Worm (Caenorhabditis elegans) whole organism, L1 larva: Measurements from ENCODE around the gene ubc-7.

Experiments used
- C04F5.9 ChIP-seq: sonication (generic microtip); optimal IDR thresholded peaks from 2 replicates; lab custom pipeline; 2016; ENCODE audit warnings: missing genetic modification characterization, missing compliant biosample characterization
- ama-1 ChIP-seq: fragments of 150-350 bp; optimal IDR thresholded peaks from 2 replicates; lab custom pipeline; 2014
- ceh-90 ChIP-seq: sonication (generic microtip); optimal IDR thresholded peaks from 2 replicates; lab custom pipeline; 2016; ENCODE audit warnings: missing genetic modification characterization, missing compliant biosample characterization
- ces-1 ChIP-seq: fragments of 150-350 bp; optimal IDR thresholded peaks from 2 replicates; lab custom pipeline; 2014; ENCODE audit warnings: missing biosample characterization, missing genetic modification reagents, missing genetic modification characterization
- dpl-1 ChIP-seq, 3 experiments: fragments of 150-350 bp in 2 of 3; sonication (generic microtip) in 1 of 3; optimal IDR thresholded peaks; 2 replicates each; lab custom pipeline; 2014 to 2017; ENCODE audit warnings: missing biosample characterization in 3 of 3, missing genetic modification characterization in 3 of 3, missing genetic modification reagents in 3 of 3
- dsc-1 ChIP-seq: sonication (generic microtip); optimal IDR thresholded peaks from 2 replicates; lab custom pipeline; 2016; ENCODE audit warnings: mild to moderate bottlenecking, missing genetic modification characterization, missing compliant biosample characterization
- efl-1 ChIP-seq, 4 experiments: fragments of 150-350 bp; optimal IDR thresholded peaks in 3 of 4; peaks in 1 of 4; 1 replicate in 1 of 4; 2 replicates in 3 of 4; lab custom pipeline; 2014; ENCODE audit warnings: missing biosample characterization in 2 of 4, missing genetic modification characterization in 2 of 4, missing genetic modification reagents in 2 of 4
- egl-13 ChIP-seq: sonication (generic microtip); optimal IDR thresholded peaks from 2 replicates; lab custom pipeline; 2016; ENCODE audit warnings: missing genotype, missing genetic modification reagents, missing genetic modification characterization, missing compliant biosample characterization
- elt-2 ChIP-seq: sonication (generic microtip); optimal IDR thresholded peaks from 2 replicates; lab custom pipeline; 2016; ENCODE audit warnings: missing genetic modification characterization, mild to moderate bottlenecking, inconsistent platforms, missing compliant biosample characterization, missing genetic modification reagents
- elt-3 ChIP-seq, 6 experiments: fragments of 150-350 bp in 1 of 6; sonication (generic microtip); optimal IDR thresholded peaks; 2 replicates each; lab custom pipeline; 2017 to 2018; ENCODE audit warnings: missing biosample characterization in 6 of 6, missing genetic modification characterization in 6 of 6, inconsistent platforms in 1 of 6
- fos-1 ChIP-seq: fragments of 150-350 bp; optimal IDR thresholded peaks from 2 replicates; lab custom pipeline; 2014; ENCODE audit warnings: missing biosample characterization, missing genetic modification characterization
- grh-1 ChIP-seq: fragments of 200-800 bp; sonication (Bioruptor generic); IDR thresholded peaks from 2 replicates; pipeline ENCODE4 v1.3.6; 2022; ENCODE audit warnings: missing genetic modification reagents, missing genetic modification characterization, missing compliant biosample characterization
- isw-1 ChIP-seq: fragments of 200-800 bp; sonication (Bioruptor generic); IDR thresholded peaks from 2 replicates; pipeline ENCODE4 v1.3.6; 2022; ENCODE audit warnings: missing genetic modification characterization, missing compliant biosample characterization
- lin-13 ChIP-seq: fragments of 150-350 bp; optimal IDR thresholded peaks from 2 replicates; lab custom pipeline; 2014; ENCODE audit warnings: missing biosample characterization, missing genetic modification reagents, missing genetic modification characterization
- lin-14 ChIP-seq: fragments of 200-800 bp; sonication (Bioruptor generic); optimal IDR thresholded peaks from 2 replicates; lab custom pipeline; 2018; ENCODE audit warnings: mild to moderate bottlenecking, missing genetic modification characterization, moderate library complexity, missing compliant biosample characterization
- lin-15B ChIP-seq: fragments of 150-350 bp; sonication (generic microtip); optimal IDR thresholded peaks from 3 replicates; lab custom pipeline; 2014; ENCODE audit warnings: missing biosample characterization, missing genetic modification characterization
- lin-35 ChIP-seq, 2 experiments: fragments of 150-350 bp; optimal IDR thresholded peaks; 2 replicates each; lab custom pipeline; 2014; ENCODE audit warnings: missing biosample characterization in 2 of 2, missing genetic modification characterization in 2 of 2, missing genetic modification reagents in 2 of 2
- lin-39 ChIP-seq: fragments of 150-350 bp; optimal IDR thresholded peaks from 2 replicates; lab custom pipeline; 2014; ENCODE audit warnings: missing biosample characterization, missing genetic modification reagents, missing genetic modification characterization
- lir-3 ChIP-seq: sonication (generic microtip); optimal IDR thresholded peaks from 2 replicates; lab custom pipeline; 2016; ENCODE audit warnings: mild to moderate bottlenecking, missing genetic modification characterization, moderate library complexity, missing compliant biosample characterization; ENCODE audit not compliant: poor library complexity
- lsy-2 ChIP-seq, 2 experiments: fragments of 150-350 bp; optimal IDR thresholded peaks; 2 replicates each; lab custom pipeline; 2014; ENCODE audit warnings: missing biosample characterization in 2 of 2, missing genetic modification characterization in 2 of 2
- mab-9 ChIP-seq: fragments of 200-800 bp; sonication (Bioruptor generic); IDR thresholded peaks from 2 replicates; pipeline ENCODE4 v1.3.6; 2022; ENCODE audit warnings: missing genetic modification reagents, missing genetic modification characterization, missing compliant biosample characterization
- mdl-1 ChIP-seq, 2 experiments: fragments of 150-350 bp; optimal IDR thresholded peaks; 2 replicates each; lab custom pipeline; 2014 to 2017; ENCODE audit warnings: missing biosample characterization in 2 of 2, missing genetic modification characterization in 2 of 2, inconsistent platforms in 1 of 2
- mep-1 ChIP-seq: fragments of 150-350 bp; optimal IDR thresholded peaks from 2 replicates; lab custom pipeline; 2014; ENCODE audit warnings: missing biosample characterization, missing genetic modification characterization
- nhr-11 ChIP-seq: fragments of 150-350 bp; optimal IDR thresholded peaks from 2 replicates; lab custom pipeline; 2014; ENCODE audit warnings: missing biosample characterization, missing genetic modification characterization
- nhr-12 ChIP-seq: sonication (generic microtip); optimal IDR thresholded peaks from 2 replicates; lab custom pipeline; 2017; ENCODE audit warnings: missing biosample characterization, missing genetic modification characterization
- nhr-19 ChIP-seq: fragments of 200-800 bp; sonication (Bioruptor generic); conservative IDR thresholded peaks from 2 replicates; pipeline ENCODE4 v1.3.6; 2022; ENCODE audit warnings: missing genetic modification characterization, missing compliant biosample characterization
- nhr-20 ChIP-seq: sonication (generic microtip); optimal IDR thresholded peaks from 2 replicates; lab custom pipeline; 2016; ENCODE audit warnings: mild to moderate bottlenecking, missing genetic modification characterization, missing compliant biosample characterization
- nhr-237 ChIP-seq: fragments of 150-350 bp; optimal IDR thresholded peaks from 2 replicates; lab custom pipeline; 2014; ENCODE audit warnings: missing biosample characterization, missing genetic modification characterization
- nhr-28 ChIP-seq: fragments of 150-350 bp; optimal IDR thresholded peaks from 2 replicates; lab custom pipeline; 2014; ENCODE audit warnings: missing biosample characterization, missing genetic modification characterization
- nhr-47 ChIP-seq: sonication (generic microtip); optimal IDR thresholded peaks from 2 replicates; lab custom pipeline; 2016; ENCODE audit warnings: mild to moderate bottlenecking, missing genetic modification characterization, moderate library complexity, missing compliant biosample characterization
- nhr-71 ChIP-seq: sonication (generic microtip); optimal IDR thresholded peaks from 2 replicates; lab custom pipeline; 2016; ENCODE audit warnings: mild to moderate bottlenecking, missing genetic modification characterization, moderate library complexity, missing compliant biosample characterization
- nhr-76 ChIP-seq: sonication (generic microtip); optimal IDR thresholded peaks from 2 replicates; lab custom pipeline; 2017; ENCODE audit warnings: missing biosample characterization, missing genetic modification characterization
- nhr-77 ChIP-seq: fragments of 150-350 bp; optimal IDR thresholded peaks from 2 replicates; lab custom pipeline; 2014; ENCODE audit warnings: missing biosample characterization, missing genetic modification characterization
- nhr-85 ChIP-seq: sonication (generic microtip); peaks from one replicate; lab custom pipeline; 2016; ENCODE audit warnings: missing genetic modification characterization, inconsistent platforms, missing compliant biosample characterization
- nhr-90 ChIP-seq: sonication (generic microtip); optimal IDR thresholded peaks from 2 replicates; lab custom pipeline; 2016; ENCODE audit warnings: mild to moderate bottlenecking, missing genetic modification characterization, missing compliant biosample characterization; ENCODE audit not compliant: poor library complexity
- pag-3 ChIP-seq: sonication (generic microtip); optimal IDR thresholded peaks from 2 replicates; lab custom pipeline; 2017; ENCODE audit warnings: missing genetic modification characterization, mild to moderate bottlenecking, missing compliant biosample characterization, antibody characterized with exemption, borderline replicate concordance; ENCODE audit not compliant: insufficient read depth
- pax-3 ChIP-seq: fragments of 200-800 bp; sonication (Bioruptor generic); optimal IDR thresholded peaks from 2 replicates; lab custom pipeline; 2018; ENCODE audit warnings: mild to moderate bottlenecking, missing genetic modification characterization, moderate library complexity, missing compliant biosample characterization
- rnt-1 ChIP-seq: sonication (generic microtip); optimal IDR thresholded peaks from 2 replicates; lab custom pipeline; 2016; ENCODE audit warnings: mild to moderate bottlenecking, missing genetic modification characterization, moderate library complexity, missing compliant biosample characterization
- snpc-4 ChIP-seq: fragments of 150-350 bp; optimal IDR thresholded peaks from 2 replicates; lab custom pipeline; 2014; ENCODE audit warnings: missing biosample characterization, missing genetic modification characterization
- snu-23 ChIP-seq: sonication (generic microtip); optimal IDR thresholded peaks from 2 replicates; lab custom pipeline; 2016; ENCODE audit warnings: missing genetic modification characterization, missing compliant biosample characterization
- sox-4 ChIP-seq: sonication (generic microtip); optimal IDR thresholded peaks from 2 replicates; lab custom pipeline; 2016; ENCODE audit warnings: missing genetic modification characterization, missing compliant biosample characterization
- sup-37 ChIP-seq: fragments of 200-800 bp; sonication (Bioruptor generic); optimal IDR thresholded peaks from 2 replicates; lab custom pipeline; 2018; ENCODE audit warnings: mild to moderate bottlenecking, missing genetic modification characterization, missing compliant biosample characterization
- swsn-7 ChIP-seq: sonication (generic microtip); optimal IDR thresholded peaks from 2 replicates; lab custom pipeline; 2016; ENCODE audit warnings: missing genetic modification characterization, missing compliant biosample characterization
- tbx-2 ChIP-seq: sonication (generic microtip); optimal IDR thresholded peaks from 2 replicates; lab custom pipeline; 2016; ENCODE audit warnings: missing genetic modification characterization, missing compliant biosample characterization
- tlp-1 ChIP-seq: fragments of 150-350 bp; optimal IDR thresholded peaks from 2 replicates; lab custom pipeline; 2014; ENCODE audit warnings: missing biosample characterization, missing genetic modification characterization
- unc-130 ChIP-seq: fragments of 150-350 bp; optimal IDR thresholded peaks from 2 replicates; lab custom pipeline; 2017; ENCODE audit warnings: missing biosample characterization, missing genetic modification characterization, inconsistent platforms
- unc-86 ChIP-seq: sonication (generic microtip); optimal IDR thresholded peaks from 2 replicates; lab custom pipeline; 2016; ENCODE audit warnings: missing genetic modification characterization, missing compliant biosample characterization
- unc-98 ChIP-seq: fragments of 200-800 bp; sonication (Bioruptor generic); IDR thresholded peaks from 2 replicates; pipeline ENCODE4 v1.3.6; 2022; ENCODE audit warnings: missing genetic modification characterization, missing compliant biosample characterization
- vab-15 ChIP-seq: sonication (generic microtip); optimal IDR thresholded peaks from 2 replicates; lab custom pipeline; 2017; ENCODE audit warnings: missing genotype, mild to moderate bottlenecking, missing genetic modification characterization, missing compliant biosample characterization
- xbp-1 ChIP-seq: sonication (generic microtip); optimal IDR thresholded peaks from 2 replicates; lab custom pipeline; 2016; ENCODE audit warnings: missing genetic modification characterization, missing compliant biosample characterization
- ztf-11 ChIP-seq, 2 experiments: sonication (generic microtip); optimal IDR thresholded peaks; 2 replicates each; lab custom pipeline; 2016 to 2017; ENCODE audit warnings: missing genetic modification characterization in 2 of 2, missing biosample characterization in 1 of 2, missing compliant biosample characterization in 1 of 2

Gene ubc-7

DNA sequence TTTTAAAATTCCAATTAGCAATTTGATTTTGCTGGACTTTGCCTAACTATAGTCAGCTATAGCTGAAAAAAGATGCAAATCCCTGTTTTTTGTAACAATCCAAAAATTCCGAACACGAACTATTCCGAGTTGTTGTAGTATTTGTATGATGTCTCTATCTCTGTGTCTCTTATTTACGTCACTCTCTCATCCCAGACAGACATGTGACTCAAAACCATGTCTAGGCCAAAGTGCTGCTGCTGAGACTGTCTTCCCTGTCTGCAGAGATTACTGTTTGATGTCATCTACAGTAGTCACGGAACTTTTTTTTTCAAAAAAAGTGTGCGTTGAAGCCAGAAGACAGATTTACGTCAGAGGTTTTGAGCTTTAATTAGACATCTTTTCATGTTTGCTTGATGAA lies 35.3 kb upstream of the ubc-7 start:
- TF ChIP-seq nhr-47 (tag; lab: Kevin White, UChicago) (peak; percentile 31), egl-13 (tag; lab: Kevin White, UChicago) (no peak), lsy-2 (tag; optimal IDR thresholded peaks at IDR 0.05; lab: Kevin White, UChicago) (peak in 1 of 2 experiments; percentile 54), ztf-11 (tag; optimal IDR thresholded peaks at IDR 0.05; lab: Kevin White, UChicago) (no peak), unc-98 (GFP tag; lab: Robert Waterston, UW) (no peak), nhr-90 (tag; lab: Kevin White, UChicago) (peak; percentile 47), nhr-71 (tag; lab: Kevin White, UChicago) (peak; percentile 68), grh-1 (GFP tag; lab: Robert Waterston, UW) (peak; percentile 54), elt-2 (tag; lab: Kevin White, UChicago) (peak; percentile 41), ces-1 (no peak), dsc-1 (tag; lab: Kevin White, UChicago) (no peak), unc-86 (tag; lab: Kevin White, UChicago) (no peak), fos-1 (tag; lab: Kevin White, UChicago) (no peak), sox-4 (no peak), nhr-237 (no peak), rnt-1 (tag; lab: Kevin White, UChicago) (peak; percentile 32), nhr-77 (tag; lab: Kevin White, UChicago) (no peak), snu-23 (GFP tag; lab: Kevin White, UChicago) (peak; percentile 44), mep-1 (peak; percentile 46), pag-3 (no peak), nhr-19 (GFP tag; lab: Robert Waterston, UW) (peak; percentile 59), efl-1 (optimal IDR thresholded peaks at IDR 0.05; lab: Kevin White, UChicago) (peak; percentile 10), efl-1 (GFP tag; optimal IDR thresholded peaks at IDR 0.05 in 1 of 2; lab: Kevin White, UChicago) (peak in 1 of 2 experiments; percentile 95), lin-35 (GFP tag; optimal IDR thresholded peaks at IDR 0.05; lab: Kevin White, UChicago) (peak in 1 of 2 experiments; percentile 72), swsn-7 (no peak), elt-3 (tag; optimal IDR thresholded peaks at IDR 0.05; lab: Kevin White, UChicago) (peak in 1 of 6 experiments; percentile 29), pax-3 (tag; lab: Kevin White, UChicago) (no peak), lir-3 (tag; lab: Kevin White, UChicago) (no peak), xbp-1 (tag; lab: Kevin White, UChicago) (peak; percentile 14), dpl-1 (GFP tag; optimal IDR thresholded peaks at IDR 0.05; lab: Kevin White, UChicago) (peak in 1 of 3 experiments; percentile 22), nhr-20 (tag; lab: Kevin White, UChicago) (peak; percentile 76), lin-13 (peak; percentile 55), C04F5.9 (no peak), lin-14 (GFP tag; lab: Kevin White, UChicago) (peak; percentile 38), lin-39 (tag; lab: Kevin White, UChicago) (no peak), mdl-1 (tag; optimal IDR thresholded peaks at IDR 0.05; lab: Kevin White, UChicago) (peak in 1 of 2 experiments; percentile 56), nhr-85 (peak; percentile 95), unc-130 (tag; lab: Kevin White, UChicago) (no peak), nhr-28 (tag; lab: Kevin White, UChicago) (no peak), vab-15 (tag; lab: Kevin White, UChicago) (no peak), ceh-90 (tag; lab: Kevin White, UChicago) (no peak)

DNA sequence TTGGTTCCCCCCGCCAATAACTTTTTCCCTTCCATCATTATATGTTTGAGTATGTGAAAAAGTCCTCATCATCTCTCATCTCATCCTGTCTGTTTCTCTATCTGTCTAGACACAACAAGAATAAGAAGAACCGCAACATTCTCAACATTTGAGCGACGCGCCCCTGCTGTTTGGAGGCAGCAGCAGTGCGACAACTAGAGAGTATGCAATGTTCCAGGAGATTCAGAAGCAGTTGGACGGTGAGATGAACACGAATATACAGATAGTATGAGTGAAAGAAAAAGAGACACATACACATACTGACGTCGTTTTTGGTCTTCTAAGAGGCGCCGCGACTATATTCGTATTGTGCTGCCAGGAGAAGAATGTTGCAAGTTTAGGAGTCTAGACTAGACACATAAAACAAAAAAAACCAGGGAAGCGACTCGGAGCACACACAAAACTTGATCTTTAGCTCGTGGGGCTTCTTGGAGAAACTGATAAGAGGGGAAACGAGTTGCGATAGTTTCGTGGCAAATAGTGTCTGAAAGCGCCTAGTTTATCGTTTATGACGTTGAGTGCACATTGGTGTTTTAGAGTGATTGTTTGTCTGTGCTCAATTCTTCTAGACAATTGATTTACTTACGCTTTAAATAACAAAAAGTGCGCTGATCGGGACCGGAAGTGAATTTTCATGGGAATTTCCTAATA lies 34.7 kb upstream of the ubc-7 start:
- TF ChIP-seq isw-1 (GFP tag; lab: Robert Waterston, UW) (no peak), nhr-28 (tag; lab: Kevin White, UChicago) (no peak), tlp-1 (tag; lab: Kevin White, UChicago) (no peak), unc-86 (tag; lab: Kevin White, UChicago) (peak; percentile 37), lin-39 (tag; lab: Kevin White, UChicago) (no peak), nhr-20 (tag; lab: Kevin White, UChicago) (peak; percentile 74), lsy-2 (tag; optimal IDR thresholded peaks at IDR 0.05; lab: Kevin White, UChicago) (peak; percentile 11 to 76), nhr-76 (tag; lab: Kevin White, UChicago) (no peak), rnt-1 (tag; lab: Kevin White, UChicago) (peak; percentile 20), elt-2 (tag; lab: Kevin White, UChicago) (peak; percentile 53), unc-98 (GFP tag; lab: Robert Waterston, UW) (no peak), sup-37 (GFP tag; lab: Kevin White, UChicago) (no peak), tbx-2 (tag; lab: Kevin White, UChicago) (peak; percentile 26), snpc-4 (tag; lab: Kevin White, UChicago) (no peak), nhr-11 (peak; percentile 38), nhr-12 (no peak), ama-1 (lab: Kevin White, UChicago) (no peak), mab-9 (GFP tag; lab: Robert Waterston, UW) (no peak), lin-15B (no peak)
